Worm (Caenorhabditis elegans): Measurements from ENCODE around the gene Y57G7A.3.

Y57G7A.3 gene

ce11 chrII:1285514-1285913 is at the start of gene Y57G7A.3, which contains the start of gene Y57G7A.6:
Gene Y57G7A.3, plus strand, starts transcription at chrII:1285782.
Gene Y57G7A.6, minus strand, starts transcription at chrII:1285614.
- TF ChIP-seq ceh-82 (tag; optimal IDR thresholded peaks at IDR 0.05) = no peak
- no peak for TF ChIP-seq nhr-10 (tag; optimal IDR thresholded peaks at IDR 0.05)
- TF ChIP-seq unc-55 (GFP tag; optimal IDR thresholded peaks at IDR 0.05) = no peak
- no peak for TF ChIP-seq unc-62 (GFP tag; optimal IDR thresholded peaks at IDR 0.05)
- TF ChIP-seq gmeb-1 (tag; optimal IDR thresholded peaks at IDR 0.05) = no peak

- TF ChIP-seq lin-39 (tag; optimal IDR thresholded peaks at IDR 0.05) (no peak), nhr-10 (tag; optimal IDR thresholded peaks at IDR 0.05) (no peak), ceh-16 (tag; optimal IDR thresholded peaks at IDR 0.05) (no peak), nhr-25 (tag; optimal IDR thresholded peaks at IDR 0.05) (no peak), unc-55 (GFP tag; optimal IDR thresholded peaks at IDR 0.05) (no peak), aly-2 (tag; optimal IDR thresholded peaks at IDR 0.05) (no peak), F13H6.1 (tag; optimal IDR thresholded peaks at IDR 0.05) (no peak), gmeb-1 (tag; optimal IDR thresholded peaks at IDR 0.05) (no peak), lin-11 (tag; optimal IDR thresholded peaks at IDR 0.05) (no peak)
These were observed 49.6 kb upstream of the Y57G7A.3 start for ce11 chrII:1236003-1236402.

ce11 chrII:1236479-1236878 is 49.1 kb upstream of the Y57G7A.3 start:
- TF ChIP-seq egl-27 (tag; optimal IDR thresholded peaks at IDR 0.05) (no peak), Y55F3AM.14 (GFP tag; optimal IDR thresholded peaks at IDR 0.05) (peak; percentile 52)

- TF ChIP-seq ama-1 (optimal IDR thresholded peaks at IDR 0.05) = no peak
- peak; percentile 93 for TF ChIP-seq F13H6.1 (tag; optimal IDR thresholded peaks at IDR 0.05)
- peak; percentile 20 for TF ChIP-seq blmp-1 (tag; optimal IDR thresholded peaks at IDR 0.05; ENCODE audit: insufficient read depth)
- TF ChIP-seq nhr-10 (tag; optimal IDR thresholded peaks at IDR 0.05) = no peak
- TF ChIP-seq lsy-2 (tag; optimal IDR thresholded peaks at IDR 0.05) = peak in 1 of 2 experiments; percentile 54
- no peak for TF ChIP-seq elt-3 (tag; optimal IDR thresholded peaks at IDR 0.05)
- TF ChIP-seq mab-5 (tag; optimal IDR thresholded peaks at IDR 0.05) = no peak
- TF ChIP-seq alr-1 (tag; optimal IDR thresholded peaks at IDR 0.05) = no peak
- no peak for TF ChIP-seq nhr-6 (tag; optimal IDR thresholded peaks at IDR 0.05)
- peak; percentile 66 for TF ChIP-seq zag-1 (tag; optimal IDR thresholded peaks at IDR 0.05)
- TF ChIP-seq sma-9 (GFP tag; optimal IDR thresholded peaks at IDR 0.05) = peak; percentile 69
- no peak for TF ChIP-seq sma-9 (tag; optimal IDR thresholded peaks at IDR 0.05)
- TF ChIP-seq R02D3.7 (tag; optimal IDR thresholded peaks at IDR 0.05) = no peak
- TF ChIP-seq sem-4 (tag; optimal IDR thresholded peaks at IDR 0.05) = peak; percentile 12
- peak; percentile 66 for TF ChIP-seq egl-27 (tag; optimal IDR thresholded peaks at IDR 0.05)
- no peak for TF ChIP-seq lin-39 (tag; optimal IDR thresholded peaks at IDR 0.05)
- no peak for TF ChIP-seq aly-2 (tag; optimal IDR thresholded peaks at IDR 0.05)
- peak; percentile 41 for TF ChIP-seq fos-1 (tag; optimal IDR thresholded peaks at IDR 0.05)
- peak; percentile 32 for TF ChIP-seq lin-13 (GFP tag; optimal IDR thresholded peaks at IDR 0.05)
- no peak for TF ChIP-seq unc-62 (GFP tag; optimal IDR thresholded peaks at IDR 0.05)
- peak; percentile 69 for TF ChIP-seq sma-3 (GFP tag; optimal IDR thresholded peaks at IDR 0.05)
- TF ChIP-seq gmeb-1 (tag; optimal IDR thresholded peaks at IDR 0.05) = no peak
- TF ChIP-seq nhr-21 (tag; optimal IDR thresholded peaks at IDR 0.05) = peak; percentile 69
- TF ChIP-seq unc-55 (GFP tag; optimal IDR thresholded peaks at IDR 0.05) = peak; percentile 49
- no peak for TF ChIP-seq nhr-11 (tag; optimal IDR thresholded peaks at IDR 0.05)
- peak; percentile 26 for TF ChIP-seq C34F6.9 (tag; optimal IDR thresholded peaks at IDR 0.05)
- no peak for TF ChIP-seq crh-2 (tag; optimal IDR thresholded peaks at IDR 0.05)
- TF ChIP-seq mbf-1 (tag; optimal IDR thresholded peaks at IDR 0.05) = no peak
- TF ChIP-seq nhr-237 (tag; optimal IDR thresholded peaks at IDR 0.05) = no peak
- TF ChIP-seq skn-1 (tag; optimal IDR thresholded peaks at IDR 0.05) = no peak
- no peak for TF ChIP-seq ztf-11 (tag; optimal IDR thresholded peaks at IDR 0.05)
- TF ChIP-seq ztf-4 (tag; optimal IDR thresholded peaks at IDR 0.05) = no peak
- peak; percentile 97 for TF ChIP-seq peb-1 (tag; optimal IDR thresholded peaks at IDR 0.05)
- TF ChIP-seq elt-1 (tag; optimal IDR thresholded peaks at IDR 0.05) = no peak
- no peak for TF ChIP-seq ZK546.5 (tag; optimal IDR thresholded peaks at IDR 0.05)
- TF ChIP-seq nhr-25 (tag; optimal IDR thresholded peaks at IDR 0.05) = peak; percentile 23
- TF ChIP-seq nhr-12 (tag; optimal IDR thresholded peaks at IDR 0.05) = no peak
- peak; percentile 15 for TF ChIP-seq nhr-129 (tag; optimal IDR thresholded peaks at IDR 0.05)
- TF ChIP-seq Y55F3AM.14 (GFP tag; optimal IDR thresholded peaks at IDR 0.05) = peak; percentile 65
- peak; percentile 54 to 62 for TF ChIP-seq mdl-1 (tag; optimal IDR thresholded peaks at IDR 0.05)
- no peak for TF ChIP-seq nhr-23 (tag; optimal IDR thresholded peaks at IDR 0.05)
- TF ChIP-seq snpc-4 (tag; optimal IDR thresholded peaks at IDR 0.05) = no peak
- peak; percentile 55 for TF ChIP-seq ceh-16 (tag; optimal IDR thresholded peaks at IDR 0.05)
- no peak for TF ChIP-seq dmd-4 (tag; optimal IDR thresholded peaks at IDR 0.05)
- no peak for TF ChIP-seq ceh-82 (tag; optimal IDR thresholded peaks at IDR 0.05)
- TF ChIP-seq unc-39 (tag; optimal IDR thresholded peaks at IDR 0.05) = no peak
- TF ChIP-seq nhr-77 (tag; optimal IDR thresholded peaks at IDR 0.05) = no peak
These were observed 47.7 kb upstream of the Y57G7A.3 start for ce11 chrII:1237845-1238244.

Measured in whole organism, L2 larva.